Fruit fly (Drosophila melanogaster): ENCODE results near the gene Ten-a.

Gene Ten-a

DNA sequence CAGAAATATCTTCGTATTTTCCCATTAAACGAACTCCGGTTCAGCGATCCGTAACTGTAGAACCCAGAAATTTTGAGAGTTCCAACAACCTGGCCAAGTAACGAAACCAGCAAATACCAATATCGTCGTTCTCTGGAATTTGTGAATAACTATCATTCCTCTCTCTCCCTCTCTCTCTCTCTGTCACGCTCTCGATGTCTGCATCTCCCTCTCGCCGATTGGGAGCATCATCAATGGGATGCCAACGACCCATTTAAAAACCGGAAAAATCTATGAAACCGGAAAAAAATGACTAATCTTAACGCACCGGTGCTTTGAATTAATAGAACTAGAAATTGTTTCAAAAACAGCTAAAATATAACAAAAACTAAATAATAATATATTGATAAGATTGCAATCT, 35.9 kb upstream of the Ten-a start (continued):
- TF ChIP-seq CG4282 (GFP tag; optimal IDR thresholded peaks at IDR 0.05): no peak
- TF ChIP-seq CG10147 (GFP tag; optimal IDR thresholded peaks at IDR 0.05): no peak
- TF ChIP-seq CG1647 (GFP tag; optimal IDR thresholded peaks at IDR 0.05): no peak
- TF ChIP-seq Sry-β (GFP tag; optimal IDR thresholded peaks at IDR 0.05): no peak
- no peak for TF ChIP-seq grau (tag; optimal IDR thresholded peaks at IDR 0.05)
- no peak for TF ChIP-seq hbn (GFP tag; IDR thresholded peaks at IDR 0.05; ENCODE audit: partially characterized antibody)
- TF ChIP-seq nom (GFP tag; optimal IDR thresholded peaks at IDR 0.05): no peak
- TF ChIP-seq CG17912 (GFP tag; optimal IDR thresholded peaks at IDR 0.05): no peak
- no peak for TF ChIP-seq CG4360 (GFP tag; IDR thresholded peaks at IDR 0.05)
- TF ChIP-seq Spps (tag; optimal IDR thresholded peaks at IDR 0.05): no peak
- TF ChIP-seq toy (GFP tag; IDR thresholded peaks at IDR 0.05): no peak
- TF ChIP-seq fd3F (GFP tag; optimal IDR thresholded peaks at IDR 0.05): no peak
- no peak for TF ChIP-seq CG17328 (GFP tag; IDR thresholded peaks at IDR 0.05)
- no peak for TF ChIP-seq dan (GFP tag; IDR thresholded peaks at IDR 0.05)
- TF ChIP-seq caup (GFP tag; optimal IDR thresholded peaks at IDR 0.05; ENCODE audit: severe bottlenecking): no peak
- no peak for TF ChIP-seq YL-1 (GFP tag; optimal IDR thresholded peaks at IDR 0.05)
- no peak for TF ChIP-seq fru (optimal IDR thresholded peaks at IDR 0.05)
- no peak for TF ChIP-seq BEAF-32 (GFP tag; optimal IDR thresholded peaks at IDR 0.05)
- no peak for TF ChIP-seq Oaz (GFP tag; IDR thresholded peaks at IDR 0.05)
- TF ChIP-seq bbx (GFP tag; IDR thresholded peaks at IDR 0.05; ENCODE audit: partially characterized antibody): no peak
- TF ChIP-seq stc (GFP tag; IDR thresholded peaks at IDR 0.05): no peak
- TF ChIP-seq peb (GFP tag; IDR thresholded peaks at IDR 0.05): no peak
- TF ChIP-seq CG42726 (GFP tag; IDR thresholded peaks at IDR 0.05; ENCODE audit: partially characterized antibody): no peak
- no peak for TF ChIP-seq CG1233 (GFP tag; optimal IDR thresholded peaks at IDR 0.05)
- TF ChIP-seq Fer3 (tag; optimal IDR thresholded peaks at IDR 0.05): no peak
- peak; percentile 60 for TF ChIP-seq CG1832 (GFP tag; optimal IDR thresholded peaks at IDR 0.05)
- TF ChIP-seq gfzf (GFP tag; optimal IDR thresholded peaks at IDR 0.05): no peak
- TF ChIP-seq kah (GFP tag; optimal IDR thresholded peaks at IDR 0.05): no peak
- TF ChIP-seq yki (optimal IDR thresholded peaks at IDR 0.05): peak; percentile 44
- no peak for TF ChIP-seq CG17385 (GFP tag; optimal IDR thresholded peaks at IDR 0.05)
- no peak for TF ChIP-seq CG17802 (tag; optimal IDR thresholded peaks at IDR 0.05)
- no peak for TF ChIP-seq MBD-R2 (GFP tag; IDR thresholded peaks at IDR 0.05)
- no peak for TF ChIP-seq CG14710 (tag; optimal IDR thresholded peaks at IDR 0.05)
- TF ChIP-seq tgo (GFP tag; IDR thresholded peaks at IDR 0.05): no peak
- no peak for TF ChIP-seq Atf-2 (GFP tag; optimal IDR thresholded peaks at IDR 0.05)
- no peak for TF ChIP-seq hb (GFP tag; IDR thresholded peaks at IDR 0.05; ENCODE audit: partially characterized antibody)
- no peak for TF ChIP-seq CG15011 (GFP tag; optimal IDR thresholded peaks at IDR 0.05)
- TF ChIP-seq sd (tag; optimal IDR thresholded peaks at IDR 0.05): peak; percentile 92
- no peak for TF ChIP-seq CG3847 (GFP tag; IDR thresholded peaks at IDR 0.05)

DNA sequence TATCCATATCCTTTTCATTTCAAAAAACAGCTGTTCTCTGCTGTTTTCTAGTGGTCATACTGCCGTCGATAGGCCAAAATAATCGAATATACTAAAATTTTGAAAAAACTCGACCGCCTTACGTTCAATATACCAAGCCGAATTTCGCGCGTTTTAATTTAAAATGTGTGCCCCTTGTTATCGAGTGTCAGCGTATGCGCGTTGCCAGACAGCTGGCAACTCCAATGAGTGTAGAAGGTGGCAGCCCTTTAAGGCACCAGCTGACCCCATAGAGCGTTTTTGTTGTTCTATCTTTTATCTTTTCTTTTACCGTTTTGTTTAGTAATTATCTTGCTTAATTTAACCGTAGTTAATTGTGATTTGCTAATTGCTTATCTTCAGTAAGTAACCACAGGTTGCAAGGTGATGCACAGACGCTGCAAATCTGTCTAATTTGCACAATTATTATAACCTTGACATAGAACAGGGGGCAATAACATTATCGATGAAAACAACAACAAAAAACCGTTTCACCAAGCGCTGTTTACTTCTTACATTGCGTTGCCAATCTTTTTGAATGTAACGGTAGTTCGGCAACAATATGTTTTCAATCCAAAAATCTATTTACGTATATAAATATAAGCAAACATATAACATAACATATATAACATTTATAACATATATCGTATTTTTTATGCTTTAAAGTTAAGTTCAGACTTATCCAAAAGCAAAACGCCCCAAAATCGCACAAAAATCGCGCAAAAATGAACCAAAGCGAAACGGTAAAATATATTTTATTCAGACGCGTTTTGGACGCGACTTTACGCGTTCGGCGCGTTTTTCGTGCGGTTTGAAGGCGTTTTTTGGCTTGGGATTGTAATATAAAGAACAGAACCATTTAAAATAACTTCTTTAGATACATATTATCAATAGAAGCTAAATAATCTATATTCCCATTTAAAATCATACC, 31.1 kb upstream of the Ten-a start, which contains the start of the genes CG1492 and regucalcin:
Gene CG1492, minus strand, starts transcription at position 63 of the 949 bp plus-strand sequence.
Gene regucalcin, plus strand, starts transcription at position 229 of the 949 bp plus-strand sequence.
- no peak for TF ChIP-seq aop (GFP tag; IDR thresholded peaks at IDR 0.05)
- no peak for TF ChIP-seq CG4424 (GFP tag; optimal IDR thresholded peaks at IDR 0.05)
- TF ChIP-seq CG6654 (GFP tag; optimal IDR thresholded peaks at IDR 0.05): no peak
- no peak for TF ChIP-seq CG6689 (GFP tag; IDR thresholded peaks at IDR 0.05)
- TF ChIP-seq ttk (GFP tag; IDR thresholded peaks at IDR 0.05): no peak
- TF ChIP-seq CG11504 (tag; optimal IDR thresholded peaks at IDR 0.05): no peak
- TF ChIP-seq Abd-B (GFP tag; optimal IDR thresholded peaks at IDR 0.05): peak; percentile 12
- no peak for TF ChIP-seq dati (GFP tag; IDR thresholded peaks at IDR 0.05)
- no peak for TF ChIP-seq Atf6 (GFP tag; IDR thresholded peaks at IDR 0.05)
- peak in 1 of 3 experiments; percentile 2 for TF ChIP-seq Stat92E (GFP tag; optimal IDR thresholded peaks at IDR 0.05)
- TF ChIP-seq CG11456 (GFP tag; IDR thresholded peaks at IDR 0.05): no peak
- TF ChIP-seq CG7745 (tag; optimal IDR thresholded peaks at IDR 0.05): no peak
- no peak for TF ChIP-seq ato (GFP tag; IDR thresholded peaks at IDR 0.05; ENCODE audit: partially characterized antibody)
